Worm (Caenorhabditis elegans): Measurements from ENCODE around the gene cyp-35D1.

Gene cyp-35D1

DNA sequence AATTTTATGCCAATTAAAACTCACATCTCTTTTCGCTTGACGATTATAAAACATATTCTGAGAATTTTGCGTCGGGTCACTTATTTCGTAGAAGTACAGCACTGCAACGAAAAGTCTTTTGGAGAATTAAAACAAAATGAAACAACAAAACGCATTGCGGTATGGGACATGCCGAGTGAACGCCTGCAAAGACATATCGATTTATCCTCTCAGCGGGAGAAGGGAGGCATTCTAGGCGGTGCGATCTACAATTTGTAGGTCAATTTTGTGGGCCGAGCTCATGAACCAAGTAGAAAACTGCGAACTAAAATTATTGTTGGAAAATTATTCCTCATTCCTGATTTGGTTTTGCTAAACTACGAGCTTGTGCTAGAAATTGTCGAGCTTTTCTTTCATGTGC is 15.7 kb upstream of the cyp-35D1 start, which contains the start of gene F14H3.3:
Gene F14H3.3 (minus strand): TSS at position 101 of the 400 bp plus-strand sequence.
- no peak for TF ChIP-seq ceh-82 (tag; optimal IDR thresholded peaks at IDR 0.05)
- no peak for TF ChIP-seq lin-39 (tag; optimal IDR thresholded peaks at IDR 0.05)
- TF ChIP-seq fkh-2 (tag; optimal IDR thresholded peaks at IDR 0.05) = no peak
- no peak for TF ChIP-seq ZK546.5 (tag; optimal IDR thresholded peaks at IDR 0.05)
- TF ChIP-seq ceh-16 (tag; optimal IDR thresholded peaks at IDR 0.05) = no peak
- TF ChIP-seq skn-1 (tag; optimal IDR thresholded peaks at IDR 0.05) = no peak

DNA sequence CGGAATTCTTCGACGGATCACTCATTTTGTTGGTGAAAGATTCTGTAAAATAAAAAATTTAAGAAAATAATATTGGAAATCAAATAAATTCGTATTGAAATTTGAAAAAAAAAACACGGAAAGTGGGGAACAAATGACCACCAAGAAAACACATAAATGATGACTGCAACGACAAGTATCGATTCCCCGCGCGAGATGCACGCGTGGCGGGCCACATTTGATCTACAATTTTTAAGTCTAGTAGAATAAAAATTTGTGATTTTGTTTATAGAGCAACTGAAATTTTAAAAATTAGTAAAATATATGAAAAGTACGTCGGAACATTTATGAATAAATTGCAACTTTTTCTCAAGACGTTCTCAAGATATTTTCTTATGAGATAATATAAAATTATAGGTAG is 14.0 kb upstream of the cyp-35D1 start, which contains the start of gene F14H3.4:
Gene F14H3.4 (minus strand): TSS at position 42 of the 400 bp plus-strand sequence.
- no peak for TF ChIP-seq sea-2 (GFP tag; optimal IDR thresholded peaks at IDR 0.05)
- TF ChIP-seq fos-1 (tag; optimal IDR thresholded peaks at IDR 0.05) = no peak
- TF ChIP-seq nhr-77 (tag; optimal IDR thresholded peaks at IDR 0.05) = no peak
- TF ChIP-seq nhr-25 (tag; optimal IDR thresholded peaks at IDR 0.05) = no peak
- no peak for TF ChIP-seq jun-1 (tag; optimal IDR thresholded peaks at IDR 0.05)
- TF ChIP-seq nhr-11 (tag; optimal IDR thresholded peaks at IDR 0.05) = no peak
- TF ChIP-seq mdl-1 (tag; optimal IDR thresholded peaks at IDR 0.05) = no peak
- no peak for TF ChIP-seq nhr-28 (tag; optimal IDR thresholded peaks at IDR 0.05)
- no peak for TF ChIP-seq pha-4 (tag; optimal IDR thresholded peaks at IDR 0.05)
- no peak for TF ChIP-seq ztf-4 (tag; optimal IDR thresholded peaks at IDR 0.05)
- TF ChIP-seq unc-62 (GFP tag; optimal IDR thresholded peaks at IDR 0.05) = no peak
- no peak for TF ChIP-seq daf-12 (tag; optimal IDR thresholded peaks at IDR 0.05)
- TF ChIP-seq aly-2 (tag; optimal IDR thresholded peaks at IDR 0.05) = no peak
- no peak for TF ChIP-seq pqm-1 (tag; optimal IDR thresholded peaks at IDR 0.05)
- TF ChIP-seq nhr-76 (tag; optimal IDR thresholded peaks at IDR 0.05) = no peak
- no peak for TF ChIP-seq ceh-16 (tag; optimal IDR thresholded peaks at IDR 0.05)
- no peak for TF ChIP-seq hmg-11 (tag; optimal IDR thresholded peaks at IDR 0.05)
- no peak for TF ChIP-seq eor-1 (tag; optimal IDR thresholded peaks at IDR 0.05)

DNA sequence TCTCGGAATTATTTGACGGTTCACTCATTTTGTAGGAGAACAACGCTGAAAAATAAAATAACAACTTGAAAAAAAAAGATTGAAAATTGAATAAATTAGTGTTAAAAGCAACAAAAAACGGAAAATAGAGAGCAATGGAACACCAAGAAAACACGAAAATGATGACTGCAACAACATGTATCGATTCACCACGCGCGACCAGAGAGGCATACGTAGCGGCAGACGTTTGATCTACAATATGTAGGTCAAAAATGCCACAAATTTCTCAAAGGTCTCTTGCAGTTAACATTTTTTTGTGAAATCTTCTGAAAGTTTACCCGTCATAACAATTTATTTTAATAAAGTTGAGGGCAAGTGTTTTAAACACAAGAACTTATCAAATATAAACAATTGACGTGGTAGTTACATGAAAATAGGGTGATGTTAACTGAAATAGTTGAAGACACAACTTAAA is 12.0 kb upstream of the cyp-35D1 start, which contains the start of gene F14H3.5:
Gene F14H3.5 (minus strand): TSS at position 51 of the 454 bp plus-strand sequence.
- no peak for TF ChIP-seq nhr-23 (tag; optimal IDR thresholded peaks at IDR 0.05)

DNA sequence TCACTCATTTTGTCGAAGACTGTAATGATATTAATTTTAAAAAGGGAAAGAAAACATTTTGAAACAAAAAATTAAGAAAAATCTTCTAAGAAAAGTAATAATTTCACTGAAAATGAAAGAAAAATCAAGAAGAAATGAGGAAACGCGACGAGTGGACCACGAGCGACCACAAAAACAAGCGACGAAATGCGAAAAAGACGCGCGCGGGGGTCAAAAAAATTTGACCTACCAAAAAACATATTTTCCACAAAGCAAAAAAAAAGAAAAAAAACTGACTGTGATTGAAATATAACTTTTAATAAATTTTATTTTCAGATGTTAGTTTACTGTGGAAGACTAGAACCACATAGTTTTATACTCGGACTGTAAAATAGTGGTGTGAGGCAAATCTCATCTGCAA is 10.2 kb upstream of the cyp-35D1 start, which contains the start of gene F14H3.6:
Gene F14H3.6 (minus strand): TSS at position 22 of the 400 bp plus-strand sequence.
- TF ChIP-seq nhr-43 (tag; optimal IDR thresholded peaks at IDR 0.05; ENCODE audit: poor library complexity, severe bottlenecking) (no peak), nhr-12 (tag; optimal IDR thresholded peaks at IDR 0.05) (no peak), fkh-10 (GFP tag; optimal IDR thresholded peaks at IDR 0.05) (no peak), hmg-11 (tag; optimal IDR thresholded peaks at IDR 0.05) (no peak), ceh-82 (tag; optimal IDR thresholded peaks at IDR 0.05) (no peak)

DNA sequence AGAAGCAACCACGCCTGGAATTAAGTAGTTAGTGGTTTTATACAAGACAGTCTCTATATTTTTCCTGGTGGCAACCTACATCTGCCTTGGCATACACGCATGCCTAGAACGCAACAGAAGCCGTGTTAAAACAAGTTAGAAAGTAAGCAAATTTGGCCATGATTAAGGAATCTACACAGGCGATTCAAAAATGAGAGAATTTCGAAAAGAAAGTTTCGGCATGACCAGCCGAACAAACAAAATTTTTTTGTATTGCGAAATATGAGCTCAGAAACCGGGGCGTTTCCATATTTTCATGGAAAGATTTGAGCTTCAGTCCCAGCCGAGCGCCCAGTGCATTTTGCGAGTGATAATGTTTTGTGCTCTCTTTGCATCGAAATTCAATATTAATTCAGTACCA is 8.9 kb upstream of the cyp-35D1 start, which contains the start of gene F14H3.15:
Gene F14H3.15 (minus strand): TSS at position 101 of the 400 bp plus-strand sequence.
- TF ChIP-seq lin-39 (tag; optimal IDR thresholded peaks at IDR 0.05) = no peak
- no peak for TF ChIP-seq nhr-237 (tag; optimal IDR thresholded peaks at IDR 0.05)
- TF ChIP-seq nhr-76 (tag; optimal IDR thresholded peaks at IDR 0.05) = no peak
- no peak for TF ChIP-seq nhr-67 (tag; optimal IDR thresholded peaks at IDR 0.05)
- TF ChIP-seq elt-1 (tag; optimal IDR thresholded peaks at IDR 0.05) = no peak

DNA sequence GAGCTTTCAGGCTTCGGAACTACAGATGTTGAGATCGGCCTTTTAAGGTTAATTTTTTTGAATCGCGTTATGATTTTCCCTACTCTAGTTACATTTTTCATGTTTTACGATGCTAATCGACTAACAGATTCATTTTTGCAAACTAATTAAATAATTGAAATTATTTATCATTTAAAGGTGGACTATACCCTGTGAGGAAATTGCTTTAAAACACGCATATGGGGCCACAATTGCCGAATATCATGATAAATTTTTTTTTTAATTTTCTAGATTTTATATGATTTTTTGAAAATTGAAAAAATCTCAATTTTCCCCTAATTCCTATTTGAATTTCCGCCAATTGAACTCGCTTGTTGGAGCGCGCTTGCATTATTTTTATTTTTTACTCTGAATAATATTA is 7.0 kb upstream of the cyp-35D1 start, which contains the start of gene fbxa-100:
Gene fbxa-100 (minus strand): TSS at position 101 of the 400 bp plus-strand sequence.
- TF ChIP-seq ztf-11 (tag; optimal IDR thresholded peaks at IDR 0.05) (no peak), egl-5 (tag; optimal IDR thresholded peaks at IDR 0.05) (no peak), nhr-28 (tag; optimal IDR thresholded peaks at IDR 0.05) (no peak), nhr-23 (tag; optimal IDR thresholded peaks at IDR 0.05) (no peak), fkh-2 (tag; optimal IDR thresholded peaks at IDR 0.05) (no peak), nhr-25 (tag; optimal IDR thresholded peaks at IDR 0.05) (no peak), daf-12 (tag; optimal IDR thresholded peaks at IDR 0.05) (no peak), lin-39 (tag; optimal IDR thresholded peaks at IDR 0.05) (no peak), R02D3.7 (tag; optimal IDR thresholded peaks at IDR 0.05) (no peak), nhr-43 (tag; optimal IDR thresholded peaks at IDR 0.05; ENCODE audit: poor library complexity, severe bottlenecking) (no peak), nhr-76 (tag; optimal IDR thresholded peaks at IDR 0.05) (no peak), unc-62 (GFP tag; optimal IDR thresholded peaks at IDR 0.05) (no peak), hmg-11 (tag; optimal IDR thresholded peaks at IDR 0.05) (no peak), jun-1 (tag; optimal IDR thresholded peaks at IDR 0.05) (no peak), eor-1 (tag; optimal IDR thresholded peaks at IDR 0.05) (no peak), ceh-82 (tag; optimal IDR thresholded peaks at IDR 0.05) (no peak), aly-2 (tag; optimal IDR thresholded peaks at IDR 0.05) (no peak), unc-39 (tag; optimal IDR thresholded peaks at IDR 0.05) (no peak), elt-3 (tag; optimal IDR thresholded peaks at IDR 0.05) (no peak)

Measured in whole organism, L3 larva.